Fruit fly (Drosophila melanogaster): ENCODE data around the gene CG15385.

Gene CG15385

DNA sequence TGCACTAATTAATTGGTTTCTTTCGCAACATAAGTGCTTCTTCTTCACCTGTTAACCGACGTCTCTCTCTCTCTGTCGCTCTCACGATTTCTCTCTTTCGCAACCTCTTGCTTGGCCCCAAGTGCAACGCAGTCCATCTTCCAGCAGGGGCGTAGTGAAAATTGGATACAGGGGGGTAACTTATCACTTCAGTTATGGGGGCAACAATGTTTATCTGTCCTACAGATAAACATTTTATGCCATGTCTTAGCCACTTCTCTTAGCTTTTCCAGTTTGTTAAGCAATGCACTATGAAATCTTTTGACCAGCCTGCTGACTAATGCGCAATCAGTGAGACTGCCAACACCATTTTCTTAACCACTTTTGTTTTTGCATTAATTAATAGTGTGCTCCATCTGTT is 14.9 kb upstream of the CG15385 start (continued):
- no peak for TF ChIP-seq CG7556 (GFP tag; optimal IDR thresholded peaks at IDR 0.05)
- peak; percentile 14 for TF ChIP-seq CG8924 (tag; optimal IDR thresholded peaks at IDR 0.05)
- TF ChIP-seq bowl (GFP tag; IDR thresholded peaks at IDR 0.05), result peak; percentile 55; the same call in 1 of the 2 replicates
- TF ChIP-seq toy (GFP tag; IDR thresholded peaks at IDR 0.05), result no peak
- TF ChIP-seq repo (GFP tag; optimal IDR thresholded peaks at IDR 0.05), result no peak
- TF ChIP-seq CG7928 (GFP tag; optimal IDR thresholded peaks at IDR 0.05), result no peak
- no peak for TF ChIP-seq D19B (GFP tag; optimal IDR thresholded peaks at IDR 0.05)
- TF ChIP-seq abd-A (tag; optimal IDR thresholded peaks at IDR 0.05), result no peak
- peak; percentile 40 for TF ChIP-seq Hmr (GFP tag; optimal IDR thresholded peaks at IDR 0.05)
- peak; percentile 38 for TF ChIP-seq CG3407 (GFP tag; optimal IDR thresholded peaks at IDR 0.05)
- no peak for TF ChIP-seq Taf1 (GFP tag; IDR thresholded peaks at IDR 0.05)
- TF ChIP-seq Hr39 (optimal IDR thresholded peaks at IDR 0.05), result no peak
- TF ChIP-seq sr (GFP tag; IDR thresholded peaks at IDR 0.05), result peak; percentile 53; the same call in 1 of the 3 replicates
- TF ChIP-seq B-H1 (GFP tag; IDR thresholded peaks at IDR 0.05), result peak; percentile 35; the same call in 1 of the 3 replicates
- TF ChIP-seq HLH54F (GFP tag; optimal IDR thresholded peaks at IDR 0.05), result peak; percentile 10
- no peak for TF ChIP-seq Dll (GFP tag; IDR thresholded peaks at IDR 0.05; ENCODE audit: partially characterized antibody)
- TF ChIP-seq ttk (GFP tag; IDR thresholded peaks at IDR 0.05), result peak; percentile 31; the same call in 1 of the 2 replicates
- 0 out of 2 replicates have a peak, but pooled peaks have one; percentile 15 for TF ChIP-seq seq (GFP tag; IDR thresholded peaks at IDR 0.05)
- TF ChIP-seq ewg (GFP tag; optimal IDR thresholded peaks at IDR 0.05), result no peak
- TF ChIP-seq bcd (GFP tag; optimal IDR thresholded peaks at IDR 0.05), result no peak
- peak; percentile 19 for TF ChIP-seq CG17568 (GFP tag; optimal IDR thresholded peaks at IDR 0.05)
- TF ChIP-seq Hr78 (GFP tag; optimal IDR thresholded peaks at IDR 0.05), result peak in 1 of 2 experiments; percentile 37
- TF ChIP-seq CG10654 (GFP tag; optimal IDR thresholded peaks at IDR 0.05), result peak; percentile 14
- TF ChIP-seq HmgZ (tag; optimal IDR thresholded peaks at IDR 0.05), result no peak
- no peak for TF ChIP-seq MTF-1 (GFP tag; optimal IDR thresholded peaks at IDR 0.05; ENCODE audit: borderline replicate concordance)
- TF ChIP-seq Doc2 (GFP tag; IDR thresholded peaks at IDR 0.05), result no peak
- no peak for TF ChIP-seq klu (GFP tag; IDR thresholded peaks at IDR 0.05)
- peak; percentile 56; the same call in 1 of the 3 replicates for TF ChIP-seq CG14050 (GFP tag; IDR thresholded peaks at IDR 0.05)
- TF ChIP-seq Atf-2 (GFP tag; optimal IDR thresholded peaks at IDR 0.05), result peak; percentile 2
- TF ChIP-seq dpn (GFP tag; optimal IDR thresholded peaks at IDR 0.05), result peak; percentile 26 to 47
- TF ChIP-seq CG6654 (GFP tag; optimal IDR thresholded peaks at IDR 0.05), result no peak
- TF ChIP-seq CG8388 (GFP tag; optimal IDR thresholded peaks at IDR 0.05), result peak; percentile 35
- peak; percentile 30 for TF ChIP-seq CG4328 (GFP tag; optimal IDR thresholded peaks at IDR 0.05)
- no peak for TF ChIP-seq CG33557 (GFP tag; optimal IDR thresholded peaks at IDR 0.05)
- TF ChIP-seq Doc3 (GFP tag; IDR thresholded peaks at IDR 0.05; ENCODE audit: partially characterized antibody), result no peak
- peak; percentile 49 for TF ChIP-seq nom (GFP tag; optimal IDR thresholded peaks at IDR 0.05)
- TF ChIP-seq CG9876 (GFP tag; optimal IDR thresholded peaks at IDR 0.05), result peak; percentile 23
- TF ChIP-seq CG15011 (GFP tag; optimal IDR thresholded peaks at IDR 0.05), result no peak
- TF ChIP-seq ind (GFP tag; optimal IDR thresholded peaks at IDR 0.05), result peak; percentile 49
- TF ChIP-seq Ravus (GFP tag; IDR thresholded peaks at IDR 0.05), result no peak
- no peak for TF ChIP-seq ems (GFP tag; optimal IDR thresholded peaks at IDR 0.05)
- TF ChIP-seq hth (optimal IDR thresholded peaks at IDR 0.05), result no peak
- no peak for TF ChIP-seq CrebB (tag; optimal IDR thresholded peaks at IDR 0.05)
- no peak for TF ChIP-seq pzg (GFP tag; optimal IDR thresholded peaks at IDR 0.05)
- no peak for TF ChIP-seq Lhr (GFP tag; optimal IDR thresholded peaks at IDR 0.05)
- TF ChIP-seq CG8359 (GFP tag; optimal IDR thresholded peaks at IDR 0.05; ENCODE audit: borderline replicate concordance), result no peak
- peak; percentile 56 for TF ChIP-seq CG13424 (tag; optimal IDR thresholded peaks at IDR 0.05)
- TF ChIP-seq CG9727 (GFP tag; optimal IDR thresholded peaks at IDR 0.05), result no peak
- TF ChIP-seq CG12236 (GFP tag; optimal IDR thresholded peaks at IDR 0.05), result no peak
- no peak for TF ChIP-seq Dip2 (GFP tag; IDR thresholded peaks at IDR 0.05)
- TF ChIP-seq CG1024 (GFP tag; IDR thresholded peaks at IDR 0.05), result peak; percentile 50; the same call in 1 of the 2 replicates
